Fruit fly (Drosophila melanogaster): Measurements from ENCODE around the gene CG1092.

DNA sequence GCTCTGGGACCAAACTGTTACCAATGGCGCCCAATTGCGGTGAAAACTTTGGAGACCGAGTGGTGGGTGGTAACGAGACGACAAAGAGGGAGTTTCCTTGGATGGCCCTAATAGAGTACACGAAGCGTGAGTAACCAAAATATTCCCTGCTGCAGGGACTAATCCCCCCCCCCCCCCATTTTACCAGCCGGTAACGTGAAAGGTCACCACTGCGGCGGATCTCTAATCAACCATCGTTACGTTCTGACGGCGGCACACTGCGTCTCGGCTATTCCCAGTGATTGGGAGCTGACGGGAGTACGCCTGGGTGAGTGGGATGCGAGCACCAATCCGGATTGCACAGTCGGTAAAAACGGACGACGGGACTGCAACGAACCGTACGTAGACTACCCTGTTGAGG lies 42.1 kb downstream of the CG1092 start:
- TF ChIP-seq ovo (GFP tag; optimal IDR thresholded peaks at IDR 0.05) (no peak), Clk (GFP tag; optimal IDR thresholded peaks at IDR 0.05) (no peak), cic (GFP tag; optimal IDR thresholded peaks at IDR 0.05) (no peak), toe (GFP tag; optimal IDR thresholded peaks at IDR 0.05) (no peak), CG14711 (tag; optimal IDR thresholded peaks at IDR 0.05) (no peak), cnc (optimal IDR thresholded peaks at IDR 0.05) (no peak), CG33017 (tag; optimal IDR thresholded peaks at IDR 0.05) (no peak)
